Fruit fly (Drosophila melanogaster) whole organism, prepupa: Measurements from ENCODE around the gene ru.

Experiments
- Blimp-1 ChIP-seq: fragments of 200-800 bp; sonication (Bioruptor generic); optimal IDR thresholded peaks from 3 replicates; lab custom pipeline; 2017; ENCODE audit warnings: missing biosample characterization, missing genetic modification characterization, mild to moderate bottlenecking, moderate library complexity, missing genetic modification reagents
- CG10669 ChIP-seq: fragments of 200-800 bp; sonication (Bioruptor generic); optimal IDR thresholded peaks from 3 replicates; lab custom pipeline; 2018; ENCODE audit warnings: missing biosample characterization, mild to moderate bottlenecking, missing genetic modification characterization, moderate library complexity
- CG15336 ChIP-seq: fragments of 200-800 bp; sonication (Bioruptor generic); IDR thresholded peaks from 2 replicates; pipeline ENCODE4 v1.3.6; 2022; ENCODE audit warnings: missing biosample characterization, missing genetic modification characterization
- Ets21C ChIP-seq: fragments of 200-800 bp; sonication (Bioruptor generic); optimal IDR thresholded peaks from 3 replicates; lab custom pipeline; 2016; ENCODE audit warnings: missing biosample characterization, missing genetic modification characterization
- Gug ChIP-seq: fragments of 200-800 bp; sonication (Bioruptor generic); IDR thresholded peaks from 2 replicates; pipeline ENCODE4 v1.3.6; 2022; ENCODE audit warnings: missing biosample characterization, missing genetic modification characterization
- Sox102F ChIP-seq: fragments of 200-800 bp; sonication (Bioruptor generic); optimal IDR thresholded peaks from 2 replicates; lab custom pipeline; 2016; ENCODE audit warnings: missing biosample characterization, mild to moderate bottlenecking, missing genetic modification characterization
- Sox14 ChIP-seq: fragments of 200-800 bp; sonication (Bioruptor generic); optimal IDR thresholded peaks from 3 replicates; lab custom pipeline; 2016; ENCODE audit warnings: missing biosample characterization, missing genetic modification characterization
- dac ChIP-seq: fragments of 200-800 bp; sonication (Bioruptor generic); optimal IDR thresholded peaks from 2 replicates; lab custom pipeline; 2017; ENCODE audit warnings: missing biosample characterization, mild to moderate bottlenecking, missing genetic modification characterization
- topi ChIP-seq: fragments of 200-800 bp; sonication (Bioruptor generic); optimal IDR thresholded peaks from 3 replicates; lab custom pipeline; 2016; ENCODE audit warnings: missing biosample characterization, missing genetic modification characterization

DNA sequence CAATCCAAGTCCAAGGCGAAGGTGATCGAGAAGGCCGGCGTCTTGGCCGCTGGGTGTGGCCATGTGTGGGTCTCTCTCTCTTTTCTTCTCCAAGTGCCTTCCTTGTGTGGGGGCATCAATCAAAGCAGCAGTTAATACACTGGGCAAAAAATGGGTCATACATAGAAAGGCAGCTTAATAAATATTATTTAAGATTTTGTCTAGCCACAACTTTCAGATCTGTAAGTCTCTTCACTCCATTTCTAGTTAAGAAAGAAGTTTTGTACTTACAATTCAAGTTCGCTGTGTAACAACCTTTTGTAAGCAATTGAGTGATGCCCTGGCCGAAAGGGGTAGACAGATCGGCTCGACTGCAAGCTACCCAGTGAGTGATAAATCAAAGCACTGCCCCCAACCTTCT, 37.7 kb downstream of the ru start:
- no peak for TF ChIP-seq dac (GFP tag; lab: Kevin White, UChicago)
- TF ChIP-seq topi (GFP tag; lab: Kevin White, UChicago), result peak; percentile 68
- TF ChIP-seq Gug, result no peak
- no peak for TF ChIP-seq Ets21C (GFP tag; lab: Kevin White, UChicago)
- TF ChIP-seq Blimp-1, result no peak
- no peak for TF ChIP-seq Sox102F (GFP tag; lab: Kevin White, UChicago)
- TF ChIP-seq CG15336 (GFP tag; lab: Robert Waterston, UW), result no peak
- peak; percentile 16 for TF ChIP-seq CG10669
- no peak for TF ChIP-seq Sox14 (GFP tag; lab: Kevin White, UChicago)
